3 fruit fly cellular contexts compared by ENCODE assay signal in genomic region chrX:3928520-3928919, dm6.
A peak's percentile ranks its signal among the peaks of the same experiment; 100 is the strongest.
TF ChIP-seq lines count a peak whose summit lies in the region.

No protein-coding gene starts in this region.

- no peak for TF ChIP-seq CTCF in whole organism, embryonic (GFP tag; optimal IDR thresholded peaks at IDR 0.05; lab: Kevin White, UChicago)

TF ChIP-seq in whole organism, embryonic, 481 proteins besides CTCF, POLR2A, EP300 and RAD21 (continues in another document):
- peak; percentile 19 for TF ChIP-seq CG18599 (GFP tag; optimal IDR thresholded peaks at IDR 0.05; lab: Kevin White, UChicago)
- TF ChIP-seq CG2889 (GFP tag; IDR thresholded peaks at IDR 0.05; lab: Robert Waterston, UW): no peak
- no peak for TF ChIP-seq Awh (GFP tag; IDR thresholded peaks at IDR 0.05; lab: Robert Waterston, UW)
- peak; percentile 88 for TF ChIP-seq Med (GFP tag; lab: Kevin White, UChicago)
- no peak for TF ChIP-seq CG16813 (GFP tag; IDR thresholded peaks at IDR 0.05; lab: Robert Waterston, UW; ENCODE audit: partially characterized antibody)
- no peak for TF ChIP-seq tup (GFP tag; optimal IDR thresholded peaks at IDR 0.05; lab: Kevin White, UChicago)
- TF ChIP-seq sens (GFP tag; lab: Kevin White, UChicago): peak; percentile 27
- no peak for TF ChIP-seq CG10979 (tag; optimal IDR thresholded peaks at IDR 0.05; lab: Kevin White, UChicago)
- TF ChIP-seq crc (GFP tag; optimal IDR thresholded peaks at IDR 0.05; lab: Kevin White, UChicago): no peak
- TF ChIP-seq sima (GFP tag; optimal IDR thresholded peaks at IDR 0.05; lab: Kevin White, UChicago): peak; percentile 17
- TF ChIP-seq Optix (GFP tag; IDR thresholded peaks at IDR 0.05; lab: Robert Waterston, UW): no peak
- no peak for TF ChIP-seq Mad (GFP tag; optimal IDR thresholded peaks at IDR 0.05; lab: Kevin White, UChicago)
- peak; percentile 20; the same call in 1 of the 2 replicates for TF ChIP-seq vvl (GFP tag; IDR thresholded peaks at IDR 0.05; lab: Robert Waterston, UW)
- TF ChIP-seq CG10321 (GFP tag; IDR thresholded peaks at IDR 0.05; lab: Robert Waterston, UW): no peak
- TF ChIP-seq unc-4 (GFP tag; IDR thresholded peaks at IDR 0.05; lab: Robert Waterston, UW; ENCODE audit: partially characterized antibody): no peak
- TF ChIP-seq CG2120 (GFP tag; optimal IDR thresholded peaks at IDR 0.05; lab: Kevin White, UChicago): peak; percentile 43
- no peak for TF ChIP-seq Abd-B (GFP tag; optimal IDR thresholded peaks at IDR 0.05; lab: Kevin White, UChicago)
- no peak for TF ChIP-seq inv (GFP tag; IDR thresholded peaks at IDR 0.05; lab: Robert Waterston, UW; ENCODE audit: partially characterized antibody)
- TF ChIP-seq CG2678 (tag; optimal IDR thresholded peaks at IDR 0.05; lab: Kevin White, UChicago): peak; percentile 3
- no peak for TF ChIP-seq Dip3 (GFP tag; optimal IDR thresholded peaks at IDR 0.05; lab: Kevin White, UChicago)
- TF ChIP-seq nau (GFP tag; optimal IDR thresholded peaks at IDR 0.05; lab: Kevin White, UChicago): no peak
- TF ChIP-seq dmrt99B (tag; optimal IDR thresholded peaks at IDR 0.05; lab: Kevin White, UChicago): peak; percentile 25
- TF ChIP-seq CG4820 (GFP tag; optimal IDR thresholded peaks at IDR 0.05; lab: Kevin White, UChicago): no peak
- TF ChIP-seq gem (tag; optimal IDR thresholded peaks at IDR 0.05; lab: Kevin White, UChicago): peak; percentile 10
- TF ChIP-seq CG11247 (GFP tag; IDR thresholded peaks at IDR 0.05; lab: Robert Waterston, UW): 0 out of 2 replicates have a peak, but pooled peaks have one; percentile 40
- TF ChIP-seq HLH4C (GFP tag; IDR thresholded peaks at IDR 0.05; lab: Robert Waterston, UW; ENCODE audit: partially characterized antibody): no peak
- TF ChIP-seq CG6683 (GFP tag; optimal IDR thresholded peaks at IDR 0.05; lab: Kevin White, UChicago): no peak
- TF ChIP-seq Aef1 (GFP tag; IDR thresholded peaks at IDR 0.05; lab: Robert Waterston, UW): no peak
- peak; percentile 29 for TF ChIP-seq CG7839 (tag; optimal IDR thresholded peaks at IDR 0.05; lab: Kevin White, UChicago)
- no peak for TF ChIP-seq cwo (GFP tag; optimal IDR thresholded peaks at IDR 0.05; lab: Kevin White, UChicago)
- no peak for TF ChIP-seq CG16863 (GFP tag; optimal IDR thresholded peaks at IDR 0.05; lab: Kevin White, UChicago)

TF ChIP-seq in whole organism, prepupa, 60 proteins besides CTCF, POLR2A, EP300 and RAD21:
- peak; percentile 28 for TF ChIP-seq Eip78C (GFP tag; lab: Kevin White, UChicago)
- TF ChIP-seq Hr4 (GFP tag; optimal IDR thresholded peaks at IDR 0.05; lab: Kevin White, UChicago): peak; percentile 6
- TF ChIP-seq eg (GFP tag; IDR thresholded peaks at IDR 0.05; lab: Robert Waterston, UW): 0 out of 3 replicates have a peak, but pooled peaks have one; percentile 36
- no peak for TF ChIP-seq dsx (GFP tag; optimal IDR thresholded peaks at IDR 0.05; lab: Kevin White, UChicago; ENCODE audit: poor library complexity, severe bottlenecking)
- TF ChIP-seq CG8119 (GFP tag; IDR thresholded peaks at IDR 0.05; lab: Robert Waterston, UW): 0 out of 3 replicates have a peak, but pooled peaks have one; percentile 14
- peak; percentile 14 for TF ChIP-seq CG10669 (GFP tag; optimal IDR thresholded peaks at IDR 0.05; lab: Kevin White, UChicago)
- 0 out of 3 replicates have a peak, but pooled peaks have one; percentile 24 for TF ChIP-seq CG6163 (GFP tag; IDR thresholded peaks at IDR 0.05; lab: Robert Waterston, UW)
- TF ChIP-seq Blimp-1 (GFP tag; optimal IDR thresholded peaks at IDR 0.05; lab: Kevin White, UChicago): no peak

TF ChIP-seq in whole organism, pupa, 21 proteins besides CTCF, POLR2A, EP300 and RAD21:
- TF ChIP-seq CG8159 (tag; optimal IDR thresholded peaks at IDR 0.05; lab: Kevin White, UChicago) (peak; percentile 21), CG15710 (tag; optimal IDR thresholded peaks at IDR 0.05; lab: Kevin White, UChicago) (peak; percentile 5), gl (tag; optimal IDR thresholded peaks at IDR 0.05; lab: Kevin White, UChicago) (no peak), CG4496 (GFP tag; IDR thresholded peaks at IDR 0.05; lab: Robert Waterston, UW) (peak; percentile 33; the same call in 1 of the 3 replicates)
